Worm (Caenorhabditis elegans): ENCODE measurements around the gene ceh-20.
A peak's percentile ranks its signal among the peaks of the same experiment; 100 is the strongest.

The ceh-20 gene

DNA sequence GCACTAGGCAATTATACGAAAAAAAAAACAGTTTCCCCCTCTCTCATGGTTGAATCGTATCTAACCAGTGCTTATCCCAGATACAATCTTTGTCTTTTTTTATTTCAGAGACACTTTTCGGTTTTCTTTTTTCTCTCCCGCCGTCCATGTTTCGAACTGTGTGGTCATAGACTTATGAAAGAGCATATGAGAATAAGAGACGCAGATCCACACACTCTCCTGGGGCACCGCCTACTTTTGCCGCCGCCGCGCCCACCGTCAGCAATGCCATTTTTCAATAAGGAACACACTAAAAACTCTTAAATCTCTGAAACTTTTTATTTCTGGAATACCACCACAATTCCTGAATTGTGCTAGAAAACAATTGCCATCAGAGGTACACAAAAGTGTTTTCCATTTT lies 10.2 kb downstream of the ceh-20 start, which contains the start of gene prk-1:
Gene prk-1 (plus strand): TSS at position 269 of the 400 bp plus-strand sequence.
- TF ChIP-seq dao-5 (tag; optimal IDR thresholded peaks at IDR 0.05) (no peak), W03F9.2 (tag; optimal IDR thresholded peaks at IDR 0.05) (no peak), him-1 (tag; optimal IDR thresholded peaks at IDR 0.05) (no peak)

- no peak for TF ChIP-seq dao-5 (tag; optimal IDR thresholded peaks at IDR 0.05)
- TF ChIP-seq W03F9.2 (tag; optimal IDR thresholded peaks at IDR 0.05): no peak
- no peak for TF ChIP-seq him-1 (tag; optimal IDR thresholded peaks at IDR 0.05)
These were observed 11.8 kb downstream of the ceh-20 start for ce11 chrIII:6991465-6991864.

- TF ChIP-seq dao-5 (tag; optimal IDR thresholded peaks at IDR 0.05) (no peak), him-1 (tag; optimal IDR thresholded peaks at IDR 0.05) (no peak), W03F9.2 (tag; optimal IDR thresholded peaks at IDR 0.05) (no peak)
These were observed 12.8 kb downstream of the ceh-20 start for ce11 chrIII:6992496-6992895.

DNA sequence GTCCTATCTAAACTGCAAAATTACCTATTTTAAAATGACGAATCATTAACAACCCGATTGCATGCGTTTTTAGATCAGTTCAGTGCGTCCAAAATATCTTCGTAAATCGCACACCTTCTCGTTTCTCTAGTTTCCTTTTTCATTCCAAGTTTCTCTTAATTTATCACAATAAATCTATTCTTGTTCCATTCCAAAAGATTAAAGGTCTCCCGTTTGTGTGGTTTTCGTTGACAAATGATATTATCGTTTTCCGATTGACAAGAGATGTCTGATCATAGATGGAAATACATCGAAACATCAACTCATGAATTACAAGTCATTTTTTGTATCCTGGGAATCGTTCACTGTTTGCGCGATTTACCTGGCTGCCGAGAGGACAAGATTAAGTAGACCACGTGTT lies 13.5 kb downstream of the ceh-20 start:
- TF ChIP-seq W03F9.2 (tag; optimal IDR thresholded peaks at IDR 0.05) (no peak), him-1 (tag; optimal IDR thresholded peaks at IDR 0.05) (no peak), dao-5 (tag; optimal IDR thresholded peaks at IDR 0.05) (no peak)

DNA sequence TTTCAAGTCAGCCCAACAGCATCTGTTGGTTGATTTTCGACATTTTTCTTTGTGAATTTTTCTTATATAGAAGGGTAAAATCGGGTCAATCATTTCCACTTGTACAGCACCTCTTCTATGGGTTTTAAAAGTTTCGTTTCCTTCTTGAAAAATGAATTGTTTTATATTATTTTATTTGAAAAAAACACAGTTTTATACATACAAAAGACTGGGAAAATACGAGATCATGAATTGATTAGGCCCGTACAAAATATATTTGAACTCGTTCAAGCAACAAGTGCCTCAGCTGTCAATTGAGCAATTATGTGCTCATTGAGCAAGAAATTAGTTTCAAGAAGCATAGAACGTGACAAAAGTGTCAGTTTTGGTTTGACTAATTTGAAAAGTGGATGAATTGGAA lies 22.5 kb downstream of the ceh-20 start:
- TF ChIP-seq him-1 (tag; optimal IDR thresholded peaks at IDR 0.05) (no peak), W03F9.2 (tag; optimal IDR thresholded peaks at IDR 0.05) (no peak), dao-5 (tag; optimal IDR thresholded peaks at IDR 0.05) (no peak)

ce11 chrIII:7005350-7005749 lies 25.7 kb downstream of the ceh-20 start, which contains the start of gene C06E8.5:
C06E8.5 (minus strand) TSS chrIII:7005450.
- TF ChIP-seq W03F9.2 (tag; optimal IDR thresholded peaks at IDR 0.05): no peak
- TF ChIP-seq him-1 (tag; optimal IDR thresholded peaks at IDR 0.05): no peak
- TF ChIP-seq dao-5 (tag; optimal IDR thresholded peaks at IDR 0.05): no peak

DNA sequence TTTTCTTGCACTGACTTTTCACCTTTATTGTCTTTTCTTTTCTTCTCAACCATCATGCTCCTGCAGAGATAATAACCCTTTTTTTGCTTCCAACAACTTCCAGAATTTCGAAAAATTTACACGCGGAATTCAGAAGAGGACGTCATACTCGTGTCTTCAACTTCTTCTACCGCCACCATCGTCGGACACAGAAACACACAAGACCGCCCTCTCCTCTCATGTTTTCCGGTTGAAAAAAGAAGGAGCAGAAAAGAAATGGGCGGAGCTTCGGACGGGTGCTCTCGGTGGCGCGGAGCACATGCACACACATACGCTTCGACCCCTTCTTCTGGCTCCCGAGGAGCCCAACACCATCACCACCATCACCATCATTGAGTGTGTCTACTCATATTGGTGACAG lies 29.2 kb downstream of the ceh-20 start, which contains the start of gene lgc-38:
Gene lgc-38 (plus strand): TSS at position 301 of the 400 bp plus-strand sequence.
- TF ChIP-seq him-1 (tag; optimal IDR thresholded peaks at IDR 0.05) (no peak), dao-5 (tag; optimal IDR thresholded peaks at IDR 0.05) (no peak), W03F9.2 (tag; optimal IDR thresholded peaks at IDR 0.05) (no peak)

ce11 chrIII:7012060-7012459 lies 32.4 kb downstream of the ceh-20 start:
- TF ChIP-seq W03F9.2 (tag; optimal IDR thresholded peaks at IDR 0.05): no peak
- TF ChIP-seq him-1 (tag; optimal IDR thresholded peaks at IDR 0.05): no peak
- no peak for TF ChIP-seq dao-5 (tag; optimal IDR thresholded peaks at IDR 0.05)

ce11 chrIII:7013764-7014163 lies 34.1 kb downstream of the ceh-20 start:
- TF ChIP-seq dao-5 (tag; optimal IDR thresholded peaks at IDR 0.05): no peak
- no peak for TF ChIP-seq him-1 (tag; optimal IDR thresholded peaks at IDR 0.05)
- no peak for TF ChIP-seq W03F9.2 (tag; optimal IDR thresholded peaks at IDR 0.05)

DNA sequence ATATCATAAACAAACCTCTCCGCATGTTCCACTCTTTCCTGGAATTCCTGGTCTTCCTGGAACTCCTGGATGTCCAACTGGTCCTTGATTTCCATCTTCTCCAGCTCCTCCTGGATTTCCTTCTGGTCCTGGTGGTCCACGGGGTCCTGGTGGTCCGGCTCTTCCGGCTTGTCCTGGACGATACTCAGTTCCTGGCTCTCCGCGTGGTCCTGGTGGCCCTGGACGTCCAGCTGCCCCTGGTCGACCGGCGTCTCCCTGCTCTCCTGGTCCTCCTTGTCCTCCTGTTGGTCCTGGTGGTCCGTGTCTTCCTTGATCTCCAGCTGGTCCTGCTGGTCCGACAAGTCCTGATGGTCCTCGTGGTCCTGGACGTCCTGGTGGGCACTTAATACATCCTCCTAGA lies 40.0 kb downstream of the ceh-20 start:
- TF ChIP-seq him-1 (tag; optimal IDR thresholded peaks at IDR 0.05): no peak
- TF ChIP-seq W03F9.2 (tag; optimal IDR thresholded peaks at IDR 0.05): no peak
- TF ChIP-seq dao-5 (tag; optimal IDR thresholded peaks at IDR 0.05): no peak

DNA sequence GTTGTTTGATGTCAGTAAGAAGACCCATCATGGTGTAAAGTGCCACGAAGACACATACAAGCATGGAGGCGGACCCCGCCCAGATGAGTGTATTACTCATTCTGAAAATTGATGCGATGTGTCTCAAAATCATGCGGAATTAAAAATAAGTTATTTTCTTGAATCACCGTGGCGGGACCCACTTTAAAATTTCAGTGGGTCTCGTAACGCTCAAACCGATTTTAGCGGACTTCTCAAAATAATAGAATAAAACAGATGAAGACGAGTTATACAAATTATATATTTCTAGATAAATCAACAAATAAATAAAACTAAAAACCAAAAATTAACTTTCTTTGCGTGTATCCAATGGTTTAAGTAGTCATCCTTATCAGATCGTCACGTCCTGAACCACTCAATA lies 40.8 kb downstream of the ceh-20 start, which contains the start of gene col-8:
Gene col-8 (minus strand): TSS at position 101 of the 400 bp plus-strand sequence.
- TF ChIP-seq dao-5 (tag; optimal IDR thresholded peaks at IDR 0.05) (no peak), him-1 (tag; optimal IDR thresholded peaks at IDR 0.05) (no peak), W03F9.2 (tag; optimal IDR thresholded peaks at IDR 0.05) (no peak)

- no peak for TF ChIP-seq dao-5 (tag; optimal IDR thresholded peaks at IDR 0.05)
- TF ChIP-seq W03F9.2 (tag; optimal IDR thresholded peaks at IDR 0.05): peak; percentile 37
These were observed 41.5 kb downstream of the ceh-20 start, which contains the start of gene rfl-1 for ce11 chrIII:7021156-7021637. rfl-1 (plus strand) TSS chrIII:7021206.

DNA sequence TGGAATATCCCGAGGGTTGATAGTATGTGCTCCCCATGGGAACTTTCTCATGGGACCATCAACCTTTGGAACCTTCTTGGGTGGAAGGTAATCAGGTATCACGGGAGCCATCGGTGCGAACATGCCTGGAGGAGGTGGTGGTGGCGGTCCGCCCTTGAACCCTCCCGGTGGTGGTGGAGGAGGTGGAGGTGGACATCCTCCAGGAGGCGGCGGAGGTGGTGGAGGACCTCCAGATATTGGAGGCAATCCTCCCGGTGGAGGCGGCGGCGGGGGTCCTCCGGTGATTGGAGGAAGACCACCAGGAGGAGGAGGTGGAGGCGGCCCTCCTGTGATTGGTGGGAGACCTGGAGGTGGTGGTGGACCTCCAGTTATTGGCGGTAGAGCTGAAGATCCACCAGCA lies 46.2 kb downstream of the ceh-20 start:
- TF ChIP-seq dao-5 (tag; optimal IDR thresholded peaks at IDR 0.05) (no peak), W03F9.2 (tag; optimal IDR thresholded peaks at IDR 0.05) (no peak), him-1 (tag; optimal IDR thresholded peaks at IDR 0.05) (no peak)

DNA sequence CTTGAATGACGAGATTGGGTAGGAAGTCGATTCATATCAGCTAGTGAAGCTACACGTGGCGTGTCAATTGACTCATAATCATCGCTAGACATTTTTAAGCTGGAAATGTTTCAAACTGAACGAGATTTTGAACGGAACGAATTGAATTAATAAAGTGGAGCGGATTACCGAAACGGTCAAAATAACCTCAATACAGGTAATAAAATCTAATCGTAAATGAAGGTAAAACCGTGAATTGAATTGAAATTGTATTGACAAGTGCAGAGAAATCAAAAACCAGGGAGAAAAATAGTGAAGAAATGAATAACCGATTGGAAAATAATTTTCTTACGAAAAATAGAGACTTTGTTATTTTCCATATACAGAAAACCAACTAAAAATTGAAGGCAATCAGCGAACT lies 49.4 kb downstream of the ceh-20 start, which contains the start of gene cyk-1:
Gene cyk-1 (minus strand): TSS at position 101 of the 400 bp plus-strand sequence.
- no peak for TF ChIP-seq him-1 (tag; optimal IDR thresholded peaks at IDR 0.05)
- TF ChIP-seq W03F9.2 (tag; optimal IDR thresholded peaks at IDR 0.05): no peak
- TF ChIP-seq dao-5 (tag; optimal IDR thresholded peaks at IDR 0.05): no peak

Measured in whole organism, L4/young adult.